Fruit fly (Drosophila melanogaster) whole organism, embryonic: ENCODE measurements around the gene CG15543.
A peak's percentile ranks its signal among the peaks of the same experiment; 100 is the strongest.

Experiments used
- Antp ChIP-seq: fragments of 200-800 bp; sonication (Bioruptor generic); optimal IDR thresholded peaks from 3 replicates; lab custom pipeline; 2016; ENCODE audit warnings: missing biosample characterization, missing genetic modification characterization
- Awh ChIP-seq: fragments of 200-800 bp; sonication (Bioruptor generic); IDR thresholded peaks from 2 replicates; pipeline ENCODE4, ENCODE4 v1.3.6; 2022; ENCODE audit warnings: missing biosample characterization, missing genetic modification characterization
- C15 ChIP-seq: fragments of 200-800 bp; sonication (Bioruptor generic); IDR thresholded peaks from 3 replicates; pipeline ENCODE4 v1.3.6; 2022; ENCODE audit warnings: missing biosample characterization, missing genetic modification characterization
- CG1024 ChIP-seq: fragments of 200-800 bp; sonication (Bioruptor generic); IDR thresholded peaks from 2 replicates; pipeline ENCODE4 v1.3.6; 2022; ENCODE audit warnings: missing biosample characterization, missing genetic modification characterization
- CG10267 ChIP-seq: fragments of 200-800 bp; sonication (Bioruptor generic); optimal IDR thresholded peaks from 2 replicates; lab custom pipeline; 2018; ENCODE audit warnings: missing biosample characterization, mild to moderate bottlenecking, missing genetic modification characterization, moderate library complexity
- CG10321 ChIP-seq: fragments of 200-800 bp; sonication (Bioruptor generic); IDR thresholded peaks from 2 replicates; pipeline ENCODE4 v1.3.6; 2022; ENCODE audit warnings: missing biosample characterization, missing genetic modification characterization
- CG11696 ChIP-seq: fragments of 200-800 bp; sonication (Bioruptor generic); IDR thresholded peaks from 2 replicates; pipeline ENCODE4 v1.3.6; 2022; ENCODE audit warnings: missing biosample characterization, missing genetic modification characterization
- CG17361 ChIP-seq: fragments of 200-800 bp; sonication (Bioruptor generic); IDR thresholded peaks from 3 replicates; pipeline ENCODE4 v1.3.6; 2022; ENCODE audit warnings: missing biosample characterization, missing genetic modification characterization
- CG17385 ChIP-seq: fragments of 200-800 bp; sonication (Bioruptor generic); optimal IDR thresholded peaks from 3 replicates; lab custom pipeline; 2018; ENCODE audit warnings: missing biosample characterization, mild to moderate bottlenecking, missing genetic modification characterization
- CG17912 ChIP-seq: fragments of 200-800 bp; sonication (Bioruptor generic); optimal IDR thresholded peaks from 2 replicates; lab custom pipeline; 2018; ENCODE audit warnings: missing biosample characterization, mild to moderate bottlenecking, missing genetic modification characterization
- CG1832 ChIP-seq: fragments of 200-800 bp; sonication (Bioruptor generic); optimal IDR thresholded peaks from 2 replicates; lab custom pipeline; 2017; ENCODE audit warnings: missing biosample characterization, mild to moderate bottlenecking, missing genetic modification characterization, inconsistent platforms
- CG2199 ChIP-seq: fragments of 200-800 bp; sonication (Bioruptor generic); IDR thresholded peaks from 3 replicates; pipeline ENCODE4 v1.3.6; 2022; ENCODE audit warnings: missing biosample characterization, missing genetic modification characterization
- CG3065 ChIP-seq: fragments of 200-800 bp; sonication (Bioruptor generic); optimal IDR thresholded peaks from 2 replicates; lab custom pipeline; 2016; ENCODE audit warnings: missing biosample characterization, missing genetic modification characterization
- CG32767 ChIP-seq: fragments of 200-800 bp; sonication (Bioruptor generic); IDR thresholded peaks from 2 replicates; pipeline ENCODE4 v1.3.6; 2022; ENCODE audit warnings: missing biosample characterization, missing genetic modification characterization
- CG33557 ChIP-seq: fragments of 200-800 bp; sonication (Bioruptor generic); optimal IDR thresholded peaks from 2 replicates; lab custom pipeline; 2019; ENCODE audit warnings: missing biosample characterization, mild to moderate bottlenecking, missing genetic modification characterization, moderate library complexity
- CG4328 ChIP-seq: fragments of 200-800 bp; sonication (Bioruptor generic); optimal IDR thresholded peaks from 3 replicates; lab custom pipeline; 2017; ENCODE audit warnings: missing biosample characterization, missing genetic modification reagents, missing genetic modification characterization
- CG6272 ChIP-seq: fragments of 200-800 bp; sonication (Bioruptor generic); IDR thresholded peaks from 2 replicates; pipeline ENCODE4 v1.3.6; 2022; ENCODE audit warnings: missing biosample characterization, missing genetic modification characterization
- CG8388 ChIP-seq: fragments of 200-800 bp; sonication (Bioruptor generic); optimal IDR thresholded peaks from 2 replicates; lab custom pipeline; 2019; ENCODE audit warnings: missing biosample characterization, mild to moderate bottlenecking, missing genetic modification characterization, moderate library complexity
- CG9437 ChIP-seq: fragments of 200-800 bp; sonication (Bioruptor generic); optimal IDR thresholded peaks from 2 replicates; lab custom pipeline; 2018; ENCODE audit warnings: missing biosample characterization, mild to moderate bottlenecking, missing genetic modification characterization
- D19B ChIP-seq: fragments of 200-800 bp; sonication (Bioruptor generic); optimal IDR thresholded peaks from 2 replicates; lab custom pipeline; 2017; ENCODE audit warnings: missing biosample characterization, mild to moderate bottlenecking, missing genetic modification characterization
- ERR ChIP-seq: fragments of 200-800 bp; sonication (Bioruptor generic); optimal IDR thresholded peaks from 2 replicates; lab custom pipeline; 2016; ENCODE audit warnings: missing biosample characterization, missing genetic modification characterization
- Gsc ChIP-seq: fragments of 200-800 bp; sonication (Bioruptor generic); IDR thresholded peaks from 2 replicates; pipeline ENCODE4 v1.3.6; 2022; ENCODE audit warnings: missing biosample characterization, missing genetic modification characterization
- HmgD ChIP-seq: fragments of 200-800 bp; sonication (Bioruptor generic); optimal IDR thresholded peaks from 3 replicates; lab custom pipeline; 2016; ENCODE audit warnings: missing biosample characterization, missing genetic modification characterization
- Hmx ChIP-seq: fragments of 200-800 bp; sonication (Bioruptor generic); optimal IDR thresholded peaks from 2 replicates; lab custom pipeline; 2016; ENCODE audit warnings: missing biosample characterization, missing genetic modification characterization
- Lhr ChIP-seq: fragments of 200-800 bp; sonication (Bioruptor generic); optimal IDR thresholded peaks from 3 replicates; lab custom pipeline; 2017; ENCODE audit warnings: mild to moderate bottlenecking, missing biosample characterization, missing genetic modification reagents, missing genetic modification characterization
- Mes4 ChIP-seq: fragments of 200-800 bp; sonication (Bioruptor generic); optimal IDR thresholded peaks from 2 replicates; lab custom pipeline; 2016; ENCODE audit warnings: missing biosample characterization, missing genetic modification characterization
- NC2α ChIP-seq: fragments of 200-800 bp; sonication (Bioruptor generic); optimal IDR thresholded peaks from 2 replicates; lab custom pipeline; 2016; ENCODE audit warnings: missing biosample characterization, missing genetic modification characterization
- PHDP ChIP-seq: fragments of 200-800 bp; sonication (Bioruptor generic); optimal IDR thresholded peaks from 3 replicates; lab custom pipeline; 2018; ENCODE audit warnings: missing biosample characterization, mild to moderate bottlenecking, missing genetic modification characterization, moderate library complexity
- Sry-β ChIP-seq: fragments of 200-800 bp; sonication (Bioruptor generic); optimal IDR thresholded peaks from 2 replicates; lab custom pipeline; 2018; ENCODE audit warnings: missing biosample characterization, mild to moderate bottlenecking, missing genetic modification characterization, moderate library complexity
- Trl ChIP-seq, 3 experiments: fragments of >200 bp in 2 of 3; fragments of 200-800 bp in 1 of 3; sonication (Bioruptor generic) in 1 of 3; optimal IDR thresholded peaks; 2 replicates in 1 of 3; 3 replicates in 2 of 3; lab custom pipeline; 2016 to 2017; ENCODE audit warnings: missing biosample characterization in 1 of 3, missing genetic modification characterization in 1 of 3
- ac ChIP-seq: fragments of 200-800 bp; sonication (Bioruptor generic); optimal IDR thresholded peaks from 3 replicates; lab custom pipeline; 2017; ENCODE audit warnings: missing biosample characterization, mild to moderate bottlenecking, missing genetic modification characterization
- bsh ChIP-seq, 2 experiments: fragments of 200-800 bp; sonication (Bioruptor generic); optimal IDR thresholded peaks; 2 replicates each; lab custom pipeline; 2017 to 2018; ENCODE audit warnings: mild to moderate bottlenecking in 2 of 2, missing biosample characterization in 2 of 2, missing genetic modification characterization in 2 of 2, moderate library complexity in 1 of 2
- btn ChIP-seq: fragments of 200-800 bp; sonication (Bioruptor generic); optimal IDR thresholded peaks from 2 replicates; lab custom pipeline; 2016; ENCODE audit warnings: missing biosample characterization, missing genetic modification characterization
- cato ChIP-seq: fragments of 200-800 bp; sonication (Bioruptor generic); optimal IDR thresholded peaks from 2 replicates; lab custom pipeline; 2016; ENCODE audit warnings: missing biosample characterization, missing genetic modification characterization, borderline replicate concordance
- cg ChIP-seq: fragments of 200-800 bp; sonication (Bioruptor generic); optimal IDR thresholded peaks from 3 replicates; lab custom pipeline; 2019; ENCODE audit warnings: missing biosample characterization, mild to moderate bottlenecking, missing genetic modification characterization, moderate library complexity
- dan ChIP-seq: fragments of 200-800 bp; sonication (Bioruptor generic); IDR thresholded peaks from 2 replicates; pipeline ENCODE4 v1.3.6; 2022; ENCODE audit warnings: missing biosample characterization, missing genetic modification characterization
- dm ChIP-seq: fragments of 200-800 bp; sonication (Bioruptor generic); optimal IDR thresholded peaks from 3 replicates; lab custom pipeline; 2016; ENCODE audit warnings: missing biosample characterization, missing genetic modification characterization
- gem ChIP-seq: fragments of 200-800 bp; sonication (Bioruptor generic); optimal IDR thresholded peaks from 2 replicates; lab custom pipeline; 2019; ENCODE audit warnings: missing biosample characterization, mild to moderate bottlenecking, missing genetic modification characterization, moderate library complexity
- luna ChIP-seq: fragments of 200-800 bp; sonication (Bioruptor generic); optimal IDR thresholded peaks from 2 replicates; lab custom pipeline; 2016; ENCODE audit warnings: missing biosample characterization, missing genetic modification characterization
- nau ChIP-seq: fragments of 200-800 bp; sonication (Bioruptor generic); optimal IDR thresholded peaks from 3 replicates; lab custom pipeline; 2017; ENCODE audit warnings: missing biosample characterization, mild to moderate bottlenecking, missing genetic modification characterization, missing genetic modification reagents
- prd ChIP-seq, 3 experiments: fragments of >200 bp in 2 of 3; fragments of 200-800 bp in 1 of 3; sonication (Bioruptor generic) in 1 of 3; optimal IDR thresholded peaks in 2 of 3; IDR thresholded peaks in 1 of 3; 2 replicates in 2 of 3; 3 replicates in 1 of 3; pipeline versions ENCODE4 v1.3.6 to Lab custom; 2017 to 2022; ENCODE audit warnings: missing biosample characterization in 1 of 3, missing genetic modification characterization in 1 of 3
- pros ChIP-seq: fragments of 200-800 bp; sonication (Bioruptor generic); optimal IDR thresholded peaks from 3 replicates; lab custom pipeline; 2019; ENCODE audit warnings: missing biosample characterization, mild to moderate bottlenecking, missing genetic modification characterization, moderate library complexity
- ranshi ChIP-seq: fragments of 200-800 bp; sonication (Bioruptor generic); IDR thresholded peaks from 2 replicates; pipeline ENCODE4 v1.3.6; 2022; ENCODE audit warnings: missing biosample characterization, missing genetic modification characterization
- salm ChIP-seq: fragments of 200-800 bp; sonication (Bioruptor generic); optimal IDR thresholded peaks from 2 replicates; lab custom pipeline; 2018; ENCODE audit warnings: missing biosample characterization, mild to moderate bottlenecking, missing genetic modification characterization
- sd ChIP-seq: fragments of 200-800 bp; sonication (Bioruptor generic); optimal IDR thresholded peaks from 3 replicates; lab custom pipeline; 2018; ENCODE audit warnings: missing biosample characterization, mild to moderate bottlenecking, missing genetic modification characterization, moderate library complexity
- sens ChIP-seq: fragments of 200-800 bp; sonication (Bioruptor generic); peaks from one replicate; lab custom pipeline; 2016; ENCODE audit warnings: missing biosample characterization, missing genetic modification characterization
- slbo ChIP-seq: fragments of 200-800 bp; sonication (Bioruptor generic); IDR thresholded peaks from 2 replicates; pipeline ENCODE4 v1.3.6; 2022; ENCODE audit warnings: missing biosample characterization, missing genetic modification characterization
- tio ChIP-seq: fragments of 200-800 bp; sonication (Bioruptor generic); optimal IDR thresholded peaks from 2 replicates; lab custom pipeline; 2017; ENCODE audit warnings: missing biosample characterization, missing genetic modification characterization, inconsistent platforms
- zfh1 ChIP-seq: fragments of 200-800 bp; sonication (Bioruptor generic); IDR thresholded peaks from 3 replicates; pipeline ENCODE4 v1.3.6; 2022; ENCODE audit warnings: missing biosample characterization, missing genetic modification characterization

CG15543 gene

DNA sequence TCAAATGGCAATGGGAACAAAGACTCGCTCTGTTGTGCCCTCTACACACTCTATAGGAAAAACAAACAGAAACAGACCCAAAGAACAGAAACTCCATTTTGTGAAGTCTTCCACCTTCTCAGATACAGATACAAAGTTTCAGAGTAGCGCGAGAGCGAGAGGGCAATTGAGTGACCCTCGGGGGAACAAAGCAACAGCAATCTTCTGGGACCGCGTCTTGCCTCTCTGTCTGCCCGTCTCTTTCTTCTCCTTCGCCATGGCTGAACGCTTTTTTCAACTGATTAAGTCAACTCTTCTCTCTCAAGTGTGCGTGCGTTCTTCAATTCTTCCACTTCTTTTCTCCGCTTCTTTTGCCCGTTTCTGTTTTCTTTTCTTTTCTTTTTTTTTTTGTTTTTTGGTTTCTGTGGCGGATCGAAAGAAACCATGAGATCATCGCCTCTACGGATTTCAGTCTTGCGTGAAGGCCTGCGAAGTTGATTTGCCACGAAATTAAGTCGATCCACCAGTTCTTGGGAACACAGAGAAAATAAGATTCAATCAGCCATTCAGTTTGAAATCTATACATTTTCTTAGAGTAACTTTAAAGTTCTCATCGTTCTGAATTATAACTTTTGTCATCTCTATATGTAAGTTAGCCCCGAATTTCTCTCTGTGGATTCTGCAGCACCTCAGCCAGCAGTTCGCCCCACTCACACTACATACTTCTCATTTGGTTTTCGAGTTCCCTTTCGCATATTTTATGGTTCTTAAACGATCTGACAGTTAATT lies 30.3 kb downstream of the CG15543 start (continued):
- TF ChIP-seq CG32767 (GFP tag; lab: Robert Waterston, UW) = 0 out of 2 replicates have a peak, but pooled peaks have one; percentile 17
- peak; percentile 8 to 9 for TF ChIP-seq Trl (optimal IDR thresholded peaks at IDR 0.05; lab: Kevin White, UChicago)
- no peak for TF ChIP-seq Trl (GFP tag; optimal IDR thresholded peaks at IDR 0.05; lab: Kevin White, UChicago)
- TF ChIP-seq cg = peak; percentile 41
- peak; percentile 18 for TF ChIP-seq gem
- TF ChIP-seq cato (GFP tag; lab: Kevin White, UChicago) = no peak
- no peak for TF ChIP-seq dan
- TF ChIP-seq ERR (GFP tag; lab: Kevin White, UChicago) = no peak
- TF ChIP-seq Lhr = no peak
- no peak for TF ChIP-seq CG17361
- TF ChIP-seq CG10321 (GFP tag; lab: Robert Waterston, UW) = peak; percentile 60
- TF ChIP-seq CG9437 = no peak
- 0 out of 3 replicates have a peak, but pooled peaks have one; percentile 35 for TF ChIP-seq CG2199 (GFP tag; lab: Robert Waterston, UW)
- TF ChIP-seq btn (GFP tag; lab: Kevin White, UChicago) = no peak
- no peak for TF ChIP-seq Hmx
- TF ChIP-seq sd = no peak
- no peak for TF ChIP-seq CG4328
- no peak for TF ChIP-seq Sry-β
- TF ChIP-seq CG17385 = no peak
- no peak for TF ChIP-seq CG10267 (tag; lab: Kevin White, UChicago)
- TF ChIP-seq NC2α = no peak
- no peak for TF ChIP-seq HmgD
- no peak for TF ChIP-seq CG1024 (GFP tag; lab: Robert Waterston, UW)
- no peak for TF ChIP-seq Gsc (GFP tag; lab: Robert Waterston, UW)
- TF ChIP-seq D19B (GFP tag; lab: Kevin White, UChicago) = no peak
- TF ChIP-seq nau (GFP tag; lab: Kevin White, UChicago) = no peak
- no peak for TF ChIP-seq CG17912 (GFP tag; lab: Kevin White, UChicago)
- no peak for TF ChIP-seq Antp (GFP tag; lab: Kevin White, UChicago)
- TF ChIP-seq Awh (GFP tag; lab: Robert Waterston, UW) = no peak
- peak; percentile 88 for TF ChIP-seq pros (GFP tag; lab: Kevin White, UChicago)
- TF ChIP-seq Mes4 (GFP tag; lab: Kevin White, UChicago) = no peak
- TF ChIP-seq PHDP (tag; lab: Kevin White, UChicago) = no peak
- TF ChIP-seq bsh (GFP tag; optimal IDR thresholded peaks at IDR 0.05; lab: Kevin White, UChicago) = peak in 1 of 2 experiments; percentile 43
- TF ChIP-seq CG3065 = no peak
- peak; percentile 68 for TF ChIP-seq CG1832 (GFP tag; lab: Kevin White, UChicago)
- no peak for TF ChIP-seq ranshi (GFP tag; lab: Robert Waterston, UW)
- no peak for TF ChIP-seq ac
- no peak for TF ChIP-seq CG6272 (GFP tag; lab: Robert Waterston, UW)
- no peak for TF ChIP-seq tio (GFP tag; lab: Kevin White, UChicago)
- TF ChIP-seq zfh1 (GFP tag; lab: Robert Waterston, UW) = no peak
- TF ChIP-seq CG8388 (GFP tag; lab: Kevin White, UChicago) = no peak
- no peak for TF ChIP-seq CG11696
- TF ChIP-seq salm (tag; lab: Kevin White, UChicago) = no peak
- TF ChIP-seq CG33557 (GFP tag; lab: Kevin White, UChicago) = no peak
- no peak for TF ChIP-seq luna
- TF ChIP-seq sens = peak; percentile 63
- TF ChIP-seq C15 (GFP tag; lab: Robert Waterston, UW) = no peak
- TF ChIP-seq slbo (GFP tag; lab: Robert Waterston, UW) = peak; percentile 26; the same call in 1 of the 2 replicates
- TF ChIP-seq dm = no peak
- no peak for TF ChIP-seq prd (optimal IDR thresholded peaks at IDR 0.05; lab: Kevin White, UChicago)
- TF ChIP-seq prd (GFP tag; IDR thresholded peaks at IDR 0.05; lab: Robert Waterston, UW) = no peak
